Worm (Caenorhabditis elegans) whole organism, young adult: Measurements from ENCODE around the gene txt-8.
A peak's percentile ranks its signal among the peaks of the same experiment; 100 is the strongest.

Experiments
- B0035.1 ChIP-seq: sonication (generic microtip); optimal IDR thresholded peaks from 2 replicates; lab custom pipeline; 2016; ENCODE audit warnings: missing genetic modification characterization, mild to moderate bottlenecking, missing compliant biosample characterization, missing genotype, missing genetic modification reagents
- B0336.3 ChIP-seq: fragments of 200-800 bp; sonication (Bioruptor generic); IDR thresholded peaks from 2 replicates; pipeline ENCODE4 v1.3.6; 2022; ENCODE audit warnings: missing genetic modification characterization, missing compliant biosample characterization
- C06A6.2 ChIP-seq: fragments of 200-800 bp; sonication (Bioruptor generic); conservative IDR thresholded peaks from 2 replicates; pipeline ENCODE4 v1.3.6; 2022; ENCODE audit warnings: missing genetic modification characterization, missing compliant biosample characterization
- F23B12.7 ChIP-seq: sonication (generic microtip); optimal IDR thresholded peaks from 2 replicates; lab custom pipeline; 2017; ENCODE audit warnings: missing genetic modification characterization, mild to moderate bottlenecking, missing compliant biosample characterization, antibody characterized with exemption, moderate library complexity; ENCODE audit not compliant: insufficient read depth
- F57C9.4 ChIP-seq: sonication (generic microtip); optimal IDR thresholded peaks from 2 replicates; lab custom pipeline; 2017; ENCODE audit warnings: mild to moderate bottlenecking, missing genetic modification characterization, missing compliant biosample characterization
- T07F8.4 ChIP-seq: sonication (generic microtip); optimal IDR thresholded peaks from 2 replicates; lab custom pipeline; 2016; ENCODE audit warnings: mild to moderate bottlenecking, missing genetic modification characterization, moderate library complexity, missing compliant biosample characterization
- Y79H2A.3 ChIP-seq: fragments of 200-800 bp; sonication (Bioruptor generic); conservative IDR thresholded peaks from 2 replicates; pipeline ENCODE4 v1.3.6; 2022; ENCODE audit warnings: missing genetic modification reagents, missing genetic modification characterization, missing compliant biosample characterization
- ama-1 ChIP-seq, 3 experiments: fragments of 150-350 bp in 1 of 3; sonication (generic microtip) in 2 of 3; optimal IDR thresholded peaks; 2 replicates each; lab custom pipeline; 2014 to 2018; ENCODE audit warnings: missing biosample characterization in 2 of 3, missing genetic modification characterization in 2 of 3, missing genetic modification reagents in 2 of 3
- aptf-2 ChIP-seq: fragments of 200-800 bp; sonication (Bioruptor generic); conservative IDR thresholded peaks from 2 replicates; pipeline ENCODE4 v1.3.6; 2022; ENCODE audit warnings: missing genetic modification reagents, missing genetic modification characterization, missing compliant biosample characterization
- aptf-3 ChIP-seq: fragments of 200-800 bp; sonication (Bioruptor generic); IDR thresholded peaks from 2 replicates; pipeline ENCODE4 v1.3.6; 2022; ENCODE audit warnings: missing genetic modification characterization, missing compliant biosample characterization
- bed-2 ChIP-seq: fragments of 200-800 bp; sonication (Bioruptor generic); IDR thresholded peaks from 2 replicates; pipeline ENCODE4 v1.3.6; 2022; ENCODE audit warnings: missing genetic modification reagents, missing genetic modification characterization, missing compliant biosample characterization
- cebp-2 ChIP-seq: fragments of 200-800 bp; sonication (Bioruptor generic); IDR thresholded peaks from 2 replicates; pipeline ENCODE4 v1.3.6; 2022; ENCODE audit warnings: missing genetic modification characterization, missing compliant biosample characterization
- ceh-100 ChIP-seq: fragments of 200-800 bp; sonication (Bioruptor generic); IDR thresholded peaks from 2 replicates; pipeline ENCODE4 v1.3.6; 2022; ENCODE audit warnings: missing genetic modification reagents, missing genetic modification characterization, missing compliant biosample characterization
- ceh-58 ChIP-seq: fragments of 200-800 bp; sonication (Bioruptor generic); IDR thresholded peaks from 2 replicates; pipeline ENCODE4 v1.3.6; 2022; ENCODE audit warnings: missing genetic modification characterization, missing compliant biosample characterization
- chd-7 ChIP-seq: sonication (generic microtip); optimal IDR thresholded peaks from 2 replicates; lab custom pipeline; 2016; ENCODE audit warnings: mild to moderate bottlenecking, missing genetic modification characterization, moderate library complexity, missing compliant biosample characterization
- dox-1 ChIP-seq: fragments of 200-800 bp; sonication (Bioruptor generic); IDR thresholded peaks from 2 replicates; pipeline ENCODE4 v1.3.6; 2022; ENCODE audit warnings: missing genetic modification reagents, missing genetic modification characterization, missing compliant biosample characterization
- egl-18 ChIP-seq: fragments of 200-800 bp; sonication (Bioruptor generic); IDR thresholded peaks from 2 replicates; pipeline ENCODE4 v1.3.6; 2022; ENCODE audit warnings: missing genetic modification reagents, missing genetic modification characterization, missing compliant biosample characterization
- egrh-3 ChIP-seq: fragments of 200-800 bp; sonication (Bioruptor generic); IDR thresholded peaks from 2 replicates; pipeline ENCODE4 v1.3.6; 2022; ENCODE audit warnings: missing genetic modification reagents, missing genetic modification characterization, missing compliant biosample characterization
- ets-4 ChIP-seq: fragments of 200-800 bp; sonication (Bioruptor generic); optimal IDR thresholded peaks from 2 replicates; lab custom pipeline; 2018; ENCODE audit warnings: mild to moderate bottlenecking, missing genetic modification characterization, missing compliant biosample characterization
- fkh-3 ChIP-seq: sonication (generic microtip); optimal IDR thresholded peaks from 2 replicates; lab custom pipeline; 2016; ENCODE audit warnings: mild to moderate bottlenecking, missing genetic modification characterization, missing compliant biosample characterization
- hrde-1 ChIP-seq: sonication (generic microtip); optimal IDR thresholded peaks from 2 replicates; lab custom pipeline; 2016; ENCODE audit warnings: missing genetic modification characterization, mild to moderate bottlenecking, missing compliant biosample characterization, moderate library complexity, missing genotype, missing genetic modification reagents, borderline replicate concordance
- lin-35 ChIP-seq, 3 experiments: fragments of 150-350 bp in 2 of 3; sonication (generic microtip) in 1 of 3; optimal IDR thresholded peaks; 2 replicates each; lab custom pipeline; 2014 to 2018; ENCODE audit warnings: missing biosample characterization in 3 of 3, missing genetic modification characterization in 3 of 3, missing genetic modification reagents in 3 of 3
- lin-40 ChIP-seq: sonication (generic microtip); optimal IDR thresholded peaks from 2 replicates; lab custom pipeline; 2016; ENCODE audit warnings: missing genetic modification characterization, mild to moderate bottlenecking, missing compliant biosample characterization, missing genotype, missing genetic modification reagents
- madf-3 ChIP-seq: fragments of 200-800 bp; sonication (Bioruptor generic); IDR thresholded peaks from 2 replicates; pipeline ENCODE4 v1.3.6; 2022; ENCODE audit warnings: missing genetic modification reagents, missing genetic modification characterization, missing compliant biosample characterization
- madf-8 ChIP-seq: fragments of 200-800 bp; sonication (Bioruptor generic); conservative IDR thresholded peaks from 2 replicates; pipeline ENCODE4 v1.3.6; 2022; ENCODE audit warnings: missing genetic modification reagents, missing genetic modification characterization, missing compliant biosample characterization
- mcd-1 ChIP-seq: fragments of 200-800 bp; sonication (Bioruptor generic); IDR thresholded peaks from 2 replicates; pipeline ENCODE4 v1.3.6; 2022; ENCODE audit warnings: missing genetic modification reagents, missing genetic modification characterization, missing compliant biosample characterization
- nfyb-1 ChIP-seq: fragments of 200-800 bp; sonication (Bioruptor generic); IDR thresholded peaks from 2 replicates; pipeline ENCODE4 v1.3.6; 2022; ENCODE audit warnings: missing genetic modification reagents, missing genetic modification characterization, missing compliant biosample characterization
- nhr-120 ChIP-seq: fragments of 200-800 bp; sonication (Bioruptor generic); IDR thresholded peaks from 2 replicates; pipeline ENCODE4 v1.3.6; 2022; ENCODE audit warnings: missing genetic modification characterization, missing compliant biosample characterization
- nhr-179 ChIP-seq: sonication (generic microtip); optimal IDR thresholded peaks from 2 replicates; lab custom pipeline; 2016; ENCODE audit warnings: mild to moderate bottlenecking, missing genetic modification characterization, missing compliant biosample characterization
- rcor-1 ChIP-seq: fragments of 200-800 bp; sonication (Bioruptor generic); IDR thresholded peaks from 2 replicates; pipeline ENCODE4 v1.3.6; 2022; ENCODE audit warnings: missing genetic modification reagents, missing genetic modification characterization, missing compliant biosample characterization
- rpc-1 ChIP-seq, 2 experiments: fragments of 150-350 bp in 1 of 2; sonication (generic microtip) in 1 of 2; optimal IDR thresholded peaks; 2 replicates each; lab custom pipeline; 2014 to 2018; ENCODE audit warnings: missing biosample characterization in 1 of 2, missing genetic modification characterization in 1 of 2, missing genetic modification reagents in 1 of 2, missing genotype in 1 of 2
- unc-62 ChIP-seq: fragments of 150-350 bp; optimal IDR thresholded peaks from 2 replicates; lab custom pipeline; 2014; ENCODE audit warnings: missing biosample characterization, missing genetic modification reagents, missing genetic modification characterization
- ztf-6 ChIP-seq: fragments of 200-800 bp; sonication (Bioruptor generic); IDR thresholded peaks from 2 replicates; pipeline ENCODE4 v1.3.6; 2022; ENCODE audit warnings: missing genetic modification reagents, missing genetic modification characterization, missing compliant biosample characterization

Gene txt-8

DNA sequence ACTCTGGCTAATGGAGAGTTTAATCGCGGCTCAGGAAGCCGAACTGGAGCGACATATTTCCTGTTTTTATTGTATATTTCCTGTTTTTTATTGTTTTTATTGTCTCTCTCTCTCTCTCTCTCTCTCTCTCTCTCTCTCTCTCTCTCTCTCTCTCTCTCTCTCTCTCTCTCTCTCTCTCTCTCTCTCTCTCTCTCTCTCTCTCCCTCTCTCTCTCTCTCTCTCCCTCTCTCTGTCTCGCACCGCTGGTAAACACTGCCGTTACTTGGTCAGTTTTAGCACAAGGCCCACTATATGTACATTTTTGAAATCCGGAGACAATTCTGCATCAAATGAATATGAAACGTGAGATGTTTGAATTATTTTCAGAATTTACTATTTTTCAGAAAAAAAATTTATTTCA, 16.7 kb downstream of the txt-8 start:
- TF ChIP-seq mcd-1 (GFP tag; lab: Robert Waterston, UW) = 0 out of 2 replicates have a peak, but pooled peaks have one; percentile 12
- TF ChIP-seq ceh-100 = no peak
- peak; percentile 81 for TF ChIP-seq egrh-3

- TF ChIP-seq madf-8 (no peak), dox-1 (GFP tag; lab: Robert Waterston, UW) (no peak), lin-35 (GFP tag; optimal IDR thresholded peaks at IDR 0.05; lab: Kevin White, UChicago) (no peak), ceh-58 (GFP tag; lab: Robert Waterston, UW) (no peak), hrde-1 (no peak), B0035.1 (tag; lab: Kevin White, UChicago) (no peak), aptf-2 (GFP tag; lab: Robert Waterston, UW) (no peak), lin-40 (tag; lab: Kevin White, UChicago) (no peak), ztf-6 (GFP tag; lab: Robert Waterston, UW) (no peak), nfyb-1 (GFP tag; lab: Robert Waterston, UW) (no peak)
Measured at ce11 chrV:18431450-18431849, 17.3 kb downstream of the txt-8 start, which contains the start of gene srw-82. Gene srw-82, plus strand, starts transcription at chrV:18431750.

DNA sequence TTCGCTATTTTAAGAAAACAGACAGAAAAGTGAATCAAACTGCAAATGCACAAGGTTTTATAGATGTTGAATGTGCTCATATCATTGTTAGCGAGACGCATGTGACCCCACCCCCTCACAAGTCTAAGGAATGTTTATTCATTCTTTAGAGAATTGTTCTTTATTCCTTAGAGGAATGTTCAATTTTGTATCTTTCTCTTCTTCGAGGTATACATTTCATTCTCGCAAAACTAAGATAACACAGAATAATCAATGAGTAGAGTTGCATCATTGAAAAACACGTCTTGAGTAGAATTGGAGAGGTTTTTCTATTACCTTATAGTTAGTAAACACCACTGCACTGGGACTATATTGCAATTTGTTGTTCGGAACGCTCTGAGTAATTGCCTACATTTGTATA, 20.8 kb downstream of the txt-8 start, which contains the start of gene ZK262.20:
Gene ZK262.20 (minus strand): TSS at position 101 of the 400 bp plus-strand sequence.
- TF ChIP-seq lin-40 (tag; lab: Kevin White, UChicago) = no peak
- TF ChIP-seq B0336.3 (GFP tag; lab: Robert Waterston, UW) = no peak
- TF ChIP-seq F23B12.7 (tag; lab: Kevin White, UChicago) = no peak
- no peak for TF ChIP-seq rcor-1 (GFP tag; lab: Robert Waterston, UW)
- TF ChIP-seq egrh-3 = no peak
- no peak for TF ChIP-seq unc-62 (GFP tag; lab: Kevin White, UChicago)
- no peak for TF ChIP-seq bed-2

- no peak for TF ChIP-seq madf-3 (GFP tag; lab: Robert Waterston, UW)
- no peak for TF ChIP-seq rpc-1 (optimal IDR thresholded peaks at IDR 0.05; lab: Kevin White, UChicago)
- TF ChIP-seq rpc-1 (tag; optimal IDR thresholded peaks at IDR 0.05; lab: Kevin White, UChicago) = no peak
- no peak for TF ChIP-seq ceh-58 (GFP tag; lab: Robert Waterston, UW)
- no peak for TF ChIP-seq T07F8.4 (tag; lab: Kevin White, UChicago)
- no peak for TF ChIP-seq Y79H2A.3 (GFP tag; lab: Robert Waterston, UW)
- TF ChIP-seq ztf-6 (GFP tag; lab: Robert Waterston, UW) = no peak
- no peak for TF ChIP-seq B0336.3 (GFP tag; lab: Robert Waterston, UW)
- no peak for TF ChIP-seq egl-18
- TF ChIP-seq chd-7 = no peak
- TF ChIP-seq fkh-3 (tag; lab: Kevin White, UChicago) = no peak
- TF ChIP-seq C06A6.2 (GFP tag; lab: Robert Waterston, UW) = no peak
- no peak for TF ChIP-seq nhr-120 (GFP tag; lab: Robert Waterston, UW)
- TF ChIP-seq ama-1 (optimal IDR thresholded peaks at IDR 0.05; lab: Kevin White, UChicago) = no peak
- no peak for TF ChIP-seq ama-1 (GFP tag; optimal IDR thresholded peaks at IDR 0.05; lab: Kevin White, UChicago)
- TF ChIP-seq ets-4 (GFP tag; lab: Kevin White, UChicago) = no peak
- TF ChIP-seq nhr-179 = no peak
- no peak for TF ChIP-seq cebp-2 (GFP tag; lab: Robert Waterston, UW)
- no peak for TF ChIP-seq aptf-3
- no peak for TF ChIP-seq F57C9.4 (tag; lab: Kevin White, UChicago)
- TF ChIP-seq, all 124 proteins: peak for 0
Measured at ce11 chrV:18438081-18438480, 23.9 kb downstream of the txt-8 start, which contains the start of gene ZK262.8. Gene ZK262.8, plus strand, starts transcription at chrV:18438381.
